Fruit fly (Drosophila melanogaster) whole organism, wandering third instar larva: ENCODE measurements around the gene EMC4.

ENCODE experiments used
- CrebA ChIP-seq: fragments of 200-800 bp; sonication (Bioruptor generic); optimal IDR thresholded peaks from 2 replicates; lab custom pipeline; 2016; ENCODE audit warnings: missing biosample characterization, mild to moderate bottlenecking, missing genetic modification characterization, borderline replicate concordance
- Dif ChIP-seq: fragments of 200-275, 200-300 bp; sonication (Bioruptor generic); optimal IDR thresholded peaks from 2 replicates; lab custom pipeline; 2018; ENCODE audit warnings: missing biosample characterization, missing genetic modification characterization; ENCODE audit not compliant: partially characterized antibody
- GATAd ChIP-seq: sonication (Bioruptor generic); optimal IDR thresholded peaks from 2 replicates; lab custom pipeline; 2016; ENCODE audit warnings: missing biosample characterization, missing genetic modification characterization
- HLH106 ChIP-seq: fragments of 200-800 bp; optimal IDR thresholded peaks from 3 replicates; lab custom pipeline; 2019; ENCODE audit warnings: missing biosample characterization, mild to moderate bottlenecking, missing genetic modification characterization, moderate library complexity
- Hnf4 ChIP-seq: fragments of 200-800 bp; sonication (Bioruptor generic); optimal IDR thresholded peaks from 2 replicates; lab custom pipeline; 2016; ENCODE audit warnings: missing biosample characterization, mild to moderate bottlenecking, missing genetic modification characterization
- Hr83 ChIP-seq: fragments of 200-300 bp; sonication (Bioruptor generic); optimal IDR thresholded peaks from 2 replicates; lab custom pipeline; 2016; ENCODE audit warnings: missing biosample characterization, mild to moderate bottlenecking, missing genetic modification characterization, moderate library complexity; ENCODE audit not compliant: poor library complexity, severe bottlenecking
- Jra ChIP-seq: sonication (Bioruptor generic); optimal IDR thresholded peaks from 2 replicates; lab custom pipeline; 2016; ENCODE audit warnings: missing biosample characterization, missing genetic modification characterization
- Myc ChIP-seq: fragments of >200 bp; optimal IDR thresholded peaks from 2 replicates; lab custom pipeline; 2017
- OdsH ChIP-seq: fragments of 200-800 bp; sonication (Bioruptor generic); optimal IDR thresholded peaks from 2 replicates; lab custom pipeline; 2016; ENCODE audit warnings: missing biosample characterization, mild to moderate bottlenecking, missing genetic modification characterization
- Rel ChIP-seq, 2 experiments: fragments of 200-800 bp; sonication (Bioruptor generic) in 1 of 2; optimal IDR thresholded peaks; 2 replicates in 1 of 2; 3 replicates in 1 of 2; lab custom pipeline; 2016 to 2019; ENCODE audit warnings: mild to moderate bottlenecking in 2 of 2, missing biosample characterization in 2 of 2, missing genetic modification characterization in 2 of 2, moderate library complexity in 1 of 2
- Sp1 ChIP-seq: fragments of 200-800 bp; sonication (Bioruptor generic); optimal IDR thresholded peaks from 3 replicates; lab custom pipeline; 2019; ENCODE audit warnings: missing biosample characterization, mild to moderate bottlenecking, missing genetic modification characterization, moderate library complexity
- Vsx2 ChIP-seq: fragments of 200-300, 225-300 bp; sonication (Bioruptor generic); optimal IDR thresholded peaks from 2 replicates; lab custom pipeline; 2018; ENCODE audit warnings: missing biosample characterization, missing genetic modification characterization; ENCODE audit not compliant: partially characterized antibody
- br ChIP-seq: fragments of 200-800 bp; sonication (Bioruptor generic); optimal IDR thresholded peaks from 2 replicates; lab custom pipeline; 2016; ENCODE audit warnings: missing biosample characterization, missing genetic modification characterization
- dl ChIP-seq, 2 experiments: fragments of 175-275, 200-275 bp in 1 of 2; fragments of 200-275 bp in 1 of 2; sonication (Bioruptor generic); optimal IDR thresholded peaks; lab custom pipeline; 2018; ENCODE audit warnings: mild to moderate bottlenecking in 2 of 2, missing biosample characterization in 2 of 2, missing genetic modification characterization in 2 of 2, moderate library complexity in 2 of 2; ENCODE audit not compliant: partially characterized antibody in 2 of 2, insufficient read depth in 1 of 2
- dsf ChIP-seq: sonication (Bioruptor generic); optimal IDR thresholded peaks from 2 replicates; lab custom pipeline; 2016; ENCODE audit warnings: missing biosample characterization, missing genetic modification characterization, borderline replicate concordance
- fru ChIP-seq: fragments of 200-800 bp; sonication (Bioruptor generic); optimal IDR thresholded peaks from 3 replicates; lab custom pipeline; 2016; ENCODE audit warnings: missing biosample characterization, mild to moderate bottlenecking, missing genetic modification characterization
- h ChIP-seq: fragments of 200-800 bp; sonication (Bioruptor generic); optimal IDR thresholded peaks from 3 replicates; lab custom pipeline; 2016; ENCODE audit warnings: missing biosample characterization, mild to moderate bottlenecking, missing genetic modification characterization
- jim ChIP-seq: fragments of 175-275, 200-325 bp; sonication (Bioruptor generic); optimal IDR thresholded peaks from 2 replicates; lab custom pipeline; 2016; ENCODE audit warnings: missing biosample characterization, mild to moderate bottlenecking, missing genetic modification characterization
- lola ChIP-seq: fragments of >200 bp; optimal IDR thresholded peaks from 2 replicates; lab custom pipeline; 2017; ENCODE audit warnings: missing biosample characterization, missing genetic modification characterization
- pan ChIP-seq: fragments of >200 bp; optimal IDR thresholded peaks from 2 replicates; lab custom pipeline; 2017
- psq ChIP-seq: fragments of 200-800 bp; sonication (Bioruptor generic); optimal IDR thresholded peaks from 3 replicates; lab custom pipeline; 2017; ENCODE audit warnings: missing biosample characterization, mild to moderate bottlenecking, missing genetic modification characterization, moderate library complexity
- rgr ChIP-seq: fragments of 200-800 bp; sonication (Bioruptor generic); optimal IDR thresholded peaks from 3 replicates; lab custom pipeline; 2016; ENCODE audit warnings: missing biosample characterization, mild to moderate bottlenecking, missing genetic modification characterization
- sage ChIP-seq: fragments of 200-800 bp; sonication (Bioruptor generic); optimal IDR thresholded peaks from 2 replicates; lab custom pipeline; 2016; ENCODE audit warnings: missing biosample characterization, mild to moderate bottlenecking, missing genetic modification characterization
- sv ChIP-seq: fragments of 200-800 bp; sonication (Bioruptor generic); optimal IDR thresholded peaks from 3 replicates; lab custom pipeline; 2016; ENCODE audit warnings: missing biosample characterization, missing genetic modification characterization
- woc ChIP-seq: sonication (Bioruptor generic); optimal IDR thresholded peaks from 2 replicates; lab custom pipeline; 2016; ENCODE audit warnings: missing biosample characterization, mild to moderate bottlenecking, missing genetic modification characterization

Gene EMC4

dm6 chr3L:22848940-22849339 lies 19.1 kb downstream of the EMC4 start:
- TF ChIP-seq Jra (GFP tag; lab: Kevin White, UChicago): no peak
- no peak for TF ChIP-seq OdsH (GFP tag; lab: Kevin White, UChicago)
- TF ChIP-seq Sp1 (GFP tag; lab: Kevin White, UChicago): no peak
- TF ChIP-seq, all 38 proteins: peak for 0

dm6 chr3L:22847679-22848118 lies 20.3 kb downstream of the EMC4 start:
- TF ChIP-seq Myc (lab: Kevin White, UChicago) (no peak), Hnf4 (GFP tag; lab: Kevin White, UChicago) (peak; percentile 47), GATAd (GFP tag; lab: Kevin White, UChicago) (no peak), rgr (GFP tag; lab: Kevin White, UChicago) (peak; percentile 17), psq (GFP tag; lab: Kevin White, UChicago) (no peak), Dif (GFP tag; lab: Kevin White, UChicago) (peak; percentile 14), Rel (GFP tag; optimal IDR thresholded peaks at IDR 0.05; lab: Kevin White, UChicago) (no peak), Rel (tag; optimal IDR thresholded peaks at IDR 0.05; lab: Kevin White, UChicago) (peak; percentile 35), h (GFP tag; lab: Kevin White, UChicago) (peak; percentile 6), dsf (GFP tag; lab: Kevin White, UChicago) (no peak), sv (no peak), HLH106 (tag; lab: Kevin White, UChicago) (no peak), CrebA (GFP tag; lab: Kevin White, UChicago) (peak; percentile 78)

DNA sequence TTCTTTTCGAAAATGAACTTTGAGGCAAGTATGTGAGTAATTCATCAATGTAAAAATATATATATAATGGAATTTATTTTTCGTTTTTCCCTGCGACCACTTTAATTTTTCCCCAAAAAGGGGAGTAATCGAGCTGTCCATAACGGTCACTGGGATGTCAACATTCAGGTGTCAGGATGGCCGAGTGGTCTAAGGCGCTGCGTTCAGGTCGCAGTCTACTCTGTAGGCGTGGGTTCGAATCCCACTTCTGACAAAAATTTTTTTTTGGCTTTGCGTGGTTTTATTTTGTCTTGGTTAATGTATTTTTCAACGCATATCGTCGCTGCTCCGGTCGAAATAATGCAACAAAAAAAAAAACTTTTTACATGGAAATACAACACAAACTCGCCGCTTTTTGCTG lies 24.9 kb downstream of the EMC4 start:
- TF ChIP-seq Rel (GFP tag; optimal IDR thresholded peaks at IDR 0.05; lab: Kevin White, UChicago): no peak
- peak; percentile 15 for TF ChIP-seq Rel (tag; optimal IDR thresholded peaks at IDR 0.05; lab: Kevin White, UChicago)
- no peak for TF ChIP-seq psq (GFP tag; lab: Kevin White, UChicago)

DNA sequence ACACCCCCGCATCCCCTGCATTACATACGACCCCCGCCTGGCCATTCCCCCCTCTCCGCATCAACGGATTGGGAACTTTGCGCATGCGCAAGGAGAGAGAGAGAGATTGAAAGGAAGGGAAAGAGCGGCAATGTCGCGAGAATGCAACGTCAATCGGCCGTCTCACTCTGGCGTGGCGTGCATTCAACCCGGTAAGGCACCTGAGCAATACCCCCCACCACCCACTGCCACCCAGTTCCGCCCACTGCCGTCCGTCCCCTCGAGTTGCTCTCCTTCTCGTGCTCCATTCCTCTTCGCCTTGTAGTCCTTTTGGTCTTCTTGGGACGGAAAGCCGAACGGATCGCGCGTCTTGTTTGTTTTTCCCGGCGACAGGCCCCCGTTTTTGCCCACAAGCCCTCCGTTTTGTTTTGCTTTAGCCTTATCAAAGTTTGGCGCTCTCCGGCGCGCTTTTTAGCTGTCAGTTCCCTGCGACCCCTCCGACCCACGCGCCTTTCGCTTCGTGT lies 28.3 kb downstream of the EMC4 start:
- no peak for TF ChIP-seq pan
- peak; percentile 68 for TF ChIP-seq Sp1 (GFP tag; lab: Kevin White, UChicago)
- no peak for TF ChIP-seq lola (GFP tag; lab: Kevin White, UChicago)
- TF ChIP-seq dsf (GFP tag; lab: Kevin White, UChicago): no peak
- peak; percentile 80 for TF ChIP-seq Dif (GFP tag; lab: Kevin White, UChicago)
- peak; percentile 26 for TF ChIP-seq fru
- no peak for TF ChIP-seq Rel (GFP tag; optimal IDR thresholded peaks at IDR 0.05; lab: Kevin White, UChicago)
- peak; percentile 47 for TF ChIP-seq Rel (tag; optimal IDR thresholded peaks at IDR 0.05; lab: Kevin White, UChicago)
- peak; percentile 14 for TF ChIP-seq HLH106 (tag; lab: Kevin White, UChicago)
- peak; percentile 62 to 72 for TF ChIP-seq dl (GFP tag; optimal IDR thresholded peaks at IDR 0.05; lab: Kevin White, UChicago; ENCODE audit: insufficient read depth in 1 of 2, partially characterized antibody in 2 of 2)
- peak; percentile 80 for TF ChIP-seq psq (GFP tag; lab: Kevin White, UChicago)
- peak; percentile 96 for TF ChIP-seq jim
- TF ChIP-seq sage (GFP tag; lab: Kevin White, UChicago): no peak
- peak; percentile 90 for TF ChIP-seq Vsx2 (GFP tag; lab: Kevin White, UChicago)
- peak; percentile 30 for TF ChIP-seq br (GFP tag; lab: Kevin White, UChicago)
- TF ChIP-seq Hr83 (GFP tag; lab: Kevin White, UChicago): no peak
- peak; percentile 36 for TF ChIP-seq CrebA (GFP tag; lab: Kevin White, UChicago)
- TF ChIP-seq h (GFP tag; lab: Kevin White, UChicago): peak; percentile 67

dm6 chr3L:22839243-22839642 lies 28.8 kb downstream of the EMC4 start:
- TF ChIP-seq pan (no peak), woc (GFP tag; lab: Kevin White, UChicago) (no peak), GATAd (GFP tag; lab: Kevin White, UChicago) (no peak), Rel (GFP tag; optimal IDR thresholded peaks at IDR 0.05; lab: Kevin White, UChicago) (no peak), Rel (tag; optimal IDR thresholded peaks at IDR 0.05; lab: Kevin White, UChicago) (no peak), Dif (GFP tag; lab: Kevin White, UChicago) (peak; percentile 5)
